Fruit fly (Drosophila melanogaster): ENCODE measurements around the gene AP-1gamma.

- no peak for TF ChIP-seq ttk (optimal IDR thresholded peaks at IDR 0.05)
- no peak for TF ChIP-seq Myc (optimal IDR thresholded peaks at IDR 0.05)
- no peak for TF ChIP-seq Sin3A (optimal IDR thresholded peaks at IDR 0.05)
- no peak for TF ChIP-seq psq (optimal IDR thresholded peaks at IDR 0.05)
- TF ChIP-seq h (optimal IDR thresholded peaks at IDR 0.05) = no peak
- TF ChIP-seq insv (optimal IDR thresholded peaks at IDR 0.05) = no peak
Observed at dm6 chrX:9089254-9090056, 19.0 kb upstream of the AP-1gamma start, which contains the start of gene CCT2.
